Fruit fly (Drosophila melanogaster) whole organism, embryonic: ENCODE data around the gene CG14356.

Experiments
- ATbp ChIP-seq: fragments of 200-800 bp; sonication (Bioruptor generic); optimal IDR thresholded peaks from 2 replicates; lab custom pipeline; 2017; ENCODE audit warnings: missing biosample characterization, mild to moderate bottlenecking, missing genetic modification characterization, missing genetic modification reagents
- Asciz ChIP-seq: fragments of 200-800 bp; sonication (Bioruptor generic); optimal IDR thresholded peaks from 2 replicates; lab custom pipeline; 2017; ENCODE audit warnings: missing biosample characterization, mild to moderate bottlenecking, missing genetic modification characterization, missing genetic modification reagents
- Awh ChIP-seq: fragments of 200-800 bp; sonication (Bioruptor generic); IDR thresholded peaks from 2 replicates; pipeline ENCODE4, ENCODE4 v1.3.6; 2022; ENCODE audit warnings: missing biosample characterization, missing genetic modification characterization
- Bgb ChIP-seq: fragments of 200-800 bp; sonication (Bioruptor generic); IDR thresholded peaks from 2 replicates; pipeline ENCODE4 v1.3.6; 2022; ENCODE audit warnings: missing biosample characterization, missing genetic modification characterization; ENCODE audit not compliant: partially characterized antibody
- CG12071 ChIP-seq: fragments of 200-800 bp; sonication (Bioruptor generic); optimal IDR thresholded peaks from 3 replicates; lab custom pipeline; 2018; ENCODE audit warnings: missing biosample characterization, mild to moderate bottlenecking, missing genetic modification characterization
- CG12155 ChIP-seq: fragments of 200-800 bp; sonication (Bioruptor generic); optimal IDR thresholded peaks from 3 replicates; lab custom pipeline; 2016; ENCODE audit warnings: missing biosample characterization, missing genetic modification characterization
- CG12299 ChIP-seq: fragments of 200-800 bp; sonication (Bioruptor generic); optimal IDR thresholded peaks from 2 replicates; lab custom pipeline; 2018; ENCODE audit warnings: missing biosample characterization, mild to moderate bottlenecking, missing genetic modification characterization
- CG12769 ChIP-seq: fragments of 200-800 bp; sonication (Bioruptor generic); optimal IDR thresholded peaks from 2 replicates; lab custom pipeline; 2019; ENCODE audit warnings: missing biosample characterization, mild to moderate bottlenecking, missing genetic modification characterization, moderate library complexity
- CG1529 ChIP-seq: fragments of 200-800 bp; sonication (Bioruptor generic); optimal IDR thresholded peaks from 3 replicates; lab custom pipeline; 2018; ENCODE audit warnings: missing biosample characterization, missing genetic modification characterization
- CG16779 ChIP-seq: fragments of 200-800 bp; sonication (Bioruptor generic); IDR thresholded peaks from 2 replicates; pipeline ENCODE4 v1.3.6; 2022; ENCODE audit warnings: missing biosample characterization, missing genetic modification characterization
- CG16813 ChIP-seq: fragments of 200-800 bp; sonication (Bioruptor generic); IDR thresholded peaks from 3 replicates; pipeline ENCODE4 v1.3.6; 2022; ENCODE audit warnings: missing biosample characterization, missing genetic modification characterization; ENCODE audit not compliant: partially characterized antibody
- CG18262 ChIP-seq: fragments of 200-800 bp; optimal IDR thresholded peaks from 3 replicates; lab custom pipeline; 2019; ENCODE audit warnings: missing biosample characterization, mild to moderate bottlenecking, missing genetic modification characterization, moderate library complexity
- CG18476 ChIP-seq: fragments of 200-800 bp; sonication (Bioruptor generic); optimal IDR thresholded peaks from 2 replicates; lab custom pipeline; 2016; ENCODE audit warnings: missing biosample characterization, mild to moderate bottlenecking, missing genetic modification characterization
- CG32532 ChIP-seq: fragments of 200-800 bp; sonication (Bioruptor generic); IDR thresholded peaks from 2 replicates; pipeline ENCODE4 v1.3.6; 2022; ENCODE audit warnings: missing biosample characterization, missing genetic modification characterization
- CG3847 ChIP-seq: fragments of 200-800 bp; sonication (Bioruptor generic); IDR thresholded peaks from 2 replicates; pipeline ENCODE4 v1.3.6; 2022; ENCODE audit warnings: missing biosample characterization, missing genetic modification characterization
- CG3995 ChIP-seq: fragments of 200-800 bp; sonication (Bioruptor generic); optimal IDR thresholded peaks from 3 replicates; lab custom pipeline; 2016; ENCODE audit warnings: missing biosample characterization, missing genetic modification characterization
- CG42726 ChIP-seq: fragments of 200-800 bp; sonication (Bioruptor generic); IDR thresholded peaks from 2 replicates; pipeline ENCODE4 v1.3.6; 2022; ENCODE audit warnings: missing biosample characterization, missing genetic modification characterization; ENCODE audit not compliant: partially characterized antibody
- CG4328 ChIP-seq: fragments of 200-800 bp; sonication (Bioruptor generic); optimal IDR thresholded peaks from 3 replicates; lab custom pipeline; 2017; ENCODE audit warnings: missing biosample characterization, missing genetic modification reagents, missing genetic modification characterization
- CG4424 ChIP-seq: fragments of 200-800 bp; sonication (Bioruptor generic); optimal IDR thresholded peaks from 3 replicates; lab custom pipeline; 2016; ENCODE audit warnings: missing biosample characterization, missing genetic modification characterization
- CG8089 ChIP-seq: fragments of 200-800 bp; sonication (Bioruptor generic); optimal IDR thresholded peaks from 3 replicates; lab custom pipeline; 2016; ENCODE audit warnings: missing biosample characterization, missing genetic modification characterization
- CG8359 ChIP-seq: fragments of 200-800 bp; sonication (Bioruptor generic); optimal IDR thresholded peaks from 2 replicates; lab custom pipeline; 2017; ENCODE audit warnings: missing biosample characterization, mild to moderate bottlenecking, missing genetic modification characterization, borderline replicate concordance
- CG8944 ChIP-seq: fragments of 200-800 bp; sonication (Bioruptor generic); optimal IDR thresholded peaks from 3 replicates; lab custom pipeline; 2016; ENCODE audit warnings: missing biosample characterization, missing genetic modification characterization
- CG9609 ChIP-seq: fragments of 200-800 bp; sonication (Bioruptor generic); optimal IDR thresholded peaks from 3 replicates; lab custom pipeline; 2016; ENCODE audit warnings: missing biosample characterization, missing genetic modification characterization
- Chrac-16 ChIP-seq: fragments of 200-800 bp; sonication (Bioruptor generic); optimal IDR thresholded peaks from 3 replicates; lab custom pipeline; 2016; ENCODE audit warnings: missing biosample characterization, missing genetic modification characterization
- D19A ChIP-seq: fragments of 200-800 bp; optimal IDR thresholded peaks from 3 replicates; lab custom pipeline; 2019; ENCODE audit warnings: missing biosample characterization, mild to moderate bottlenecking, missing genetic modification characterization, moderate library complexity
- Doc2 ChIP-seq: fragments of 200-800 bp; sonication (Bioruptor generic); IDR thresholded peaks from 2 replicates; pipeline ENCODE4 v1.3.6; 2022; ENCODE audit warnings: missing biosample characterization, missing genetic modification characterization
- E2f2 ChIP-seq: fragments of 200-800 bp; sonication (Bioruptor generic); IDR thresholded peaks from 2 replicates; pipeline ENCODE4 v1.3.6; 2022; ENCODE audit warnings: missing biosample characterization, missing genetic modification characterization
- H15 ChIP-seq: fragments of 200-800 bp; sonication (Bioruptor generic); IDR thresholded peaks from 3 replicates; pipeline ENCODE4 v1.3.6; 2022; ENCODE audit warnings: missing biosample characterization, missing genetic modification characterization
- Hmr ChIP-seq: fragments of 200-800 bp; sonication (Bioruptor generic); optimal IDR thresholded peaks from 3 replicates; lab custom pipeline; 2017; ENCODE audit warnings: mild to moderate bottlenecking, missing biosample characterization, missing genetic modification reagents, missing genetic modification characterization
- MTF-1 ChIP-seq: fragments of 200-800 bp; sonication (Bioruptor generic); optimal IDR thresholded peaks from 2 replicates; lab custom pipeline; 2018; ENCODE audit warnings: missing biosample characterization, mild to moderate bottlenecking, missing genetic modification characterization, borderline replicate concordance
- Poxn ChIP-seq: fragments of 200-800 bp; sonication (Bioruptor generic); IDR thresholded peaks from 2 replicates; pipeline ENCODE4 v1.3.6; 2022; ENCODE audit warnings: missing biosample characterization, missing genetic modification characterization
- Sin3A ChIP-seq: fragments of >200 bp; optimal IDR thresholded peaks from 2 replicates; lab custom pipeline; 2018
- Stat92E ChIP-seq, 3 experiments: fragments of >200 bp in 2 of 3; fragments of 200-800 bp in 1 of 3; sonication (Bioruptor generic) in 1 of 3; optimal IDR thresholded peaks; 2 replicates each; lab custom pipeline; 2017 to 2019; ENCODE audit warnings: missing biosample characterization in 3 of 3, missing genetic modification characterization in 3 of 3, mild to moderate bottlenecking in 1 of 3, moderate library complexity in 1 of 3
- Trl ChIP-seq, 3 experiments: fragments of >200 bp in 2 of 3; fragments of 200-800 bp in 1 of 3; sonication (Bioruptor generic) in 1 of 3; optimal IDR thresholded peaks; 2 replicates in 1 of 3; 3 replicates in 2 of 3; lab custom pipeline; 2016 to 2017; ENCODE audit warnings: missing biosample characterization in 1 of 3, missing genetic modification characterization in 1 of 3
- bsh ChIP-seq, 2 experiments: fragments of 200-800 bp; sonication (Bioruptor generic); optimal IDR thresholded peaks; 2 replicates each; lab custom pipeline; 2017 to 2018; ENCODE audit warnings: mild to moderate bottlenecking in 2 of 2, missing biosample characterization in 2 of 2, missing genetic modification characterization in 2 of 2, moderate library complexity in 1 of 2
- cad ChIP-seq: fragments of >200 bp; optimal IDR thresholded peaks from 2 replicates; lab custom pipeline; 2017; ENCODE audit warnings: missing biosample characterization, missing genetic modification characterization
- crol ChIP-seq: fragments of 200-800 bp; sonication (Bioruptor generic); IDR thresholded peaks from 2 replicates; pipeline ENCODE4 v1.3.6; 2022; ENCODE audit warnings: missing biosample characterization, missing genetic modification characterization
- dati ChIP-seq: fragments of 200-800 bp; sonication (Bioruptor generic); IDR thresholded peaks from 2 replicates; pipeline ENCODE4 v1.3.6; 2022; ENCODE audit warnings: missing biosample characterization, missing genetic modification characterization
- fd64A ChIP-seq: fragments of 200-800 bp; sonication (Bioruptor generic); optimal IDR thresholded peaks from 3 replicates; lab custom pipeline; 2018; ENCODE audit warnings: missing biosample characterization, mild to moderate bottlenecking, missing genetic modification characterization
- ken ChIP-seq: fragments of 200-800 bp; sonication (Bioruptor generic); IDR thresholded peaks from 3 replicates; pipeline ENCODE4 v1.3.6; 2022; ENCODE audit warnings: missing biosample characterization, missing genetic modification characterization
- lmd ChIP-seq: fragments of 200-800 bp; sonication (Bioruptor generic); IDR thresholded peaks from 2 replicates; pipeline ENCODE4 v1.3.6; 2022; ENCODE audit warnings: missing biosample characterization, missing genetic modification characterization
- luna ChIP-seq: fragments of 200-800 bp; sonication (Bioruptor generic); optimal IDR thresholded peaks from 2 replicates; lab custom pipeline; 2016; ENCODE audit warnings: missing biosample characterization, missing genetic modification characterization
- maf-S ChIP-seq: fragments of 200-800 bp; sonication (Bioruptor generic); optimal IDR thresholded peaks from 2 replicates; lab custom pipeline; 2016; ENCODE audit warnings: missing biosample characterization, missing genetic modification characterization
- mld ChIP-seq: fragments of 200-800 bp; sonication (Bioruptor generic); IDR thresholded peaks from 3 replicates; pipeline ENCODE4 v1.3.6; 2022; ENCODE audit warnings: missing biosample characterization, missing genetic modification characterization; ENCODE audit not compliant: partially characterized antibody
- nerfin-2 ChIP-seq: fragments of 200-800 bp; sonication (Bioruptor generic); IDR thresholded peaks from 2 replicates; pipeline ENCODE4 v1.3.6; 2022; ENCODE audit warnings: missing biosample characterization, missing genetic modification characterization; ENCODE audit not compliant: partially characterized antibody
- ro ChIP-seq: fragments of 200-800 bp; sonication (Bioruptor generic); IDR thresholded peaks from 2 replicates; pipeline ENCODE4 v1.3.6; 2022; ENCODE audit warnings: missing biosample characterization, missing genetic modification characterization
- shn ChIP-seq: fragments of 200-800 bp; sonication (Bioruptor generic); optimal IDR thresholded peaks from 3 replicates; lab custom pipeline; 2016; ENCODE audit warnings: missing biosample characterization, missing genetic modification characterization
- trh ChIP-seq: fragments of 200-800 bp; sonication (Bioruptor generic); optimal IDR thresholded peaks from 2 replicates; lab custom pipeline; 2016; ENCODE audit warnings: missing biosample characterization, missing genetic modification characterization
- ttk ChIP-seq: fragments of 200-800 bp; sonication (Bioruptor generic); IDR thresholded peaks from 2 replicates; pipeline ENCODE4 v2.1.2; 2022; ENCODE audit warnings: missing biosample characterization, missing genetic modification characterization

Gene CG14356

dm6 chr3R:14088887-14089567, 42.8 kb downstream of the CG14356 start, which contains the start of gene Npc2b (continued):
- no peak for TF ChIP-seq nerfin-2 (GFP tag; lab: Robert Waterston, UW)
- no peak for TF ChIP-seq crol
- peak; percentile 33 for TF ChIP-seq CG18262
- TF ChIP-seq E2f2 (GFP tag; lab: Robert Waterston, UW): peak; percentile 39
- TF ChIP-seq CG8944 (GFP tag; lab: Kevin White, UChicago): peak; percentile 62
- TF ChIP-seq Doc2 (GFP tag; lab: Robert Waterston, UW): no peak
- peak; percentile 72 for TF ChIP-seq Hmr
- TF ChIP-seq dati (GFP tag; lab: Robert Waterston, UW): no peak
- no peak for TF ChIP-seq trh (GFP tag; lab: Kevin White, UChicago)
- peak; percentile 44 for TF ChIP-seq CG9609
- TF ChIP-seq luna (GFP tag; lab: Kevin White, UChicago): no peak
- TF ChIP-seq CG12769 (tag; lab: Kevin White, UChicago): peak; percentile 23
- TF ChIP-seq bsh (GFP tag; optimal IDR thresholded peaks at IDR 0.05; lab: Kevin White, UChicago): peak; percentile 0 to 48
- no peak for TF ChIP-seq Poxn (GFP tag; lab: Robert Waterston, UW)
- no peak for TF ChIP-seq Awh (GFP tag; lab: Robert Waterston, UW)
- no peak for TF ChIP-seq CG18476
- TF ChIP-seq CG32532 (GFP tag; lab: Robert Waterston, UW): peak; percentile 79
- no peak for TF ChIP-seq mld (GFP tag; lab: Robert Waterston, UW)
- TF ChIP-seq ken (GFP tag; lab: Robert Waterston, UW): peak; percentile 50; the same call in 2 of the 3 replicates
- peak; percentile 34 for TF ChIP-seq Asciz (GFP tag; lab: Kevin White, UChicago)
- 0 out of 3 replicates have a peak, but pooled peaks have one; percentile 36 for TF ChIP-seq H15 (GFP tag; lab: Robert Waterston, UW)
- peak; percentile 49; the same call in 1 of the 2 replicates for TF ChIP-seq CG3847 (GFP tag; lab: Robert Waterston, UW)
- TF ChIP-seq CG16813 (GFP tag; lab: Robert Waterston, UW): peak; percentile 72
- TF ChIP-seq CG1529 (GFP tag; lab: Kevin White, UChicago): peak; percentile 17
- no peak for TF ChIP-seq ttk (GFP tag; lab: Robert Waterston, UW)
- peak; percentile 47 for TF ChIP-seq CG12155 (GFP tag; lab: Kevin White, UChicago)
- TF ChIP-seq ro (GFP tag; lab: Robert Waterston, UW): no peak
- TF ChIP-seq MTF-1: peak; percentile 54
- TF ChIP-seq Stat92E (GFP tag; optimal IDR thresholded peaks at IDR 0.05; lab: Kevin White, UChicago): peak in 1 of 3 experiments; percentile 3
- no peak for TF ChIP-seq CG4328
- peak; percentile 43 for TF ChIP-seq maf-S (GFP tag; lab: Kevin White, UChicago)
- TF ChIP-seq CG3995 (GFP tag; lab: Kevin White, UChicago): no peak
- peak; percentile 50 for TF ChIP-seq ATbp
- peak; percentile 70 for TF ChIP-seq Chrac-16 (GFP tag; lab: Kevin White, UChicago)
- TF ChIP-seq CG16779: no peak; the same call in 1 of the 2 replicates
- TF ChIP-seq lmd (GFP tag; lab: Robert Waterston, UW): peak; percentile 40; the same call in 1 of the 2 replicates
- TF ChIP-seq CG8359 (GFP tag; lab: Kevin White, UChicago): peak; percentile 36
- TF ChIP-seq CG4424 (GFP tag; lab: Kevin White, UChicago): peak; percentile 22
- no peak for TF ChIP-seq CG12299 (tag; lab: Kevin White, UChicago)
- TF ChIP-seq shn (GFP tag; lab: Kevin White, UChicago): peak; percentile 49
- TF ChIP-seq CG42726 (GFP tag; lab: Robert Waterston, UW): peak; percentile 92
- peak; percentile 49 for TF ChIP-seq D19A (tag; lab: Kevin White, UChicago)
- peak; percentile 23 for TF ChIP-seq CG8089 (GFP tag; lab: Kevin White, UChicago)
- TF ChIP-seq Bgb (GFP tag; lab: Robert Waterston, UW): peak; percentile 81
- no peak for TF ChIP-seq Trl (optimal IDR thresholded peaks at IDR 0.05; lab: Kevin White, UChicago)
- peak; percentile 66 for TF ChIP-seq Trl (GFP tag; optimal IDR thresholded peaks at IDR 0.05; lab: Kevin White, UChicago)
- TF ChIP-seq Sin3A (lab: Kevin White, UChicago): no peak
- TF ChIP-seq fd64A: no peak
- TF ChIP-seq CG12071: peak; percentile 43
- no peak for TF ChIP-seq cad (GFP tag; lab: Kevin White, UChicago)
